Worm (Caenorhabditis elegans) whole organism, L1 larva: ENCODE data around the gene csn-5.

ENCODE experiments used
- Y116A8C.19 ChIP-seq: sonication (generic microtip); optimal IDR thresholded peaks from 2 replicates; lab custom pipeline; 2016; ENCODE audit warnings: missing compliant biosample characterization, missing genetic modification characterization, borderline replicate concordance
- ama-1 ChIP-seq: fragments of 150-350 bp; optimal IDR thresholded peaks from 2 replicates; lab custom pipeline; 2014
- blmp-1 ChIP-seq: fragments of 150-350 bp; optimal IDR thresholded peaks from 2 replicates; lab custom pipeline; 2014; ENCODE audit warnings: missing biosample characterization, missing genetic modification characterization
- ceh-90 ChIP-seq: sonication (generic microtip); optimal IDR thresholded peaks from 2 replicates; lab custom pipeline; 2016; ENCODE audit warnings: missing genetic modification characterization, missing compliant biosample characterization
- dpl-1 ChIP-seq, 3 experiments: fragments of 150-350 bp in 2 of 3; sonication (generic microtip) in 1 of 3; optimal IDR thresholded peaks; 2 replicates each; lab custom pipeline; 2014 to 2017; ENCODE audit warnings: missing biosample characterization in 3 of 3, missing genetic modification characterization in 3 of 3, missing genetic modification reagents in 3 of 3
- efl-1 ChIP-seq, 4 experiments: fragments of 150-350 bp; optimal IDR thresholded peaks in 3 of 4; peaks in 1 of 4; 1 replicate in 1 of 4; 2 replicates in 3 of 4; lab custom pipeline; 2014; ENCODE audit warnings: missing biosample characterization in 2 of 4, missing genetic modification characterization in 2 of 4, missing genetic modification reagents in 2 of 4
- efl-3 ChIP-seq: fragments of 200-800 bp; sonication (Bioruptor generic); optimal IDR thresholded peaks from 2 replicates; lab custom pipeline; 2018; ENCODE audit warnings: mild to moderate bottlenecking, missing genetic modification characterization, missing compliant biosample characterization
- elt-2 ChIP-seq: sonication (generic microtip); optimal IDR thresholded peaks from 2 replicates; lab custom pipeline; 2016; ENCODE audit warnings: missing genetic modification characterization, mild to moderate bottlenecking, inconsistent platforms, missing compliant biosample characterization, missing genetic modification reagents
- ets-5 ChIP-seq: fragments of 200-800 bp; sonication (Bioruptor generic); IDR thresholded peaks from 2 replicates; pipeline ENCODE4 v1.3.6; 2022; ENCODE audit warnings: missing genetic modification characterization, missing compliant biosample characterization
- fkh-8 ChIP-seq: sonication (generic microtip); optimal IDR thresholded peaks from 2 replicates; lab custom pipeline; 2016; ENCODE audit warnings: mild to moderate bottlenecking, missing genetic modification characterization, missing compliant biosample characterization
- fos-1 ChIP-seq: fragments of 150-350 bp; optimal IDR thresholded peaks from 2 replicates; lab custom pipeline; 2014; ENCODE audit warnings: missing biosample characterization, missing genetic modification characterization
- grh-1 ChIP-seq: fragments of 200-800 bp; sonication (Bioruptor generic); IDR thresholded peaks from 2 replicates; pipeline ENCODE4 v1.3.6; 2022; ENCODE audit warnings: missing genetic modification reagents, missing genetic modification characterization, missing compliant biosample characterization
- hlh-4 ChIP-seq: sonication (generic microtip); optimal IDR thresholded peaks from 2 replicates; lab custom pipeline; 2016; ENCODE audit warnings: mild to moderate bottlenecking, missing genetic modification characterization, missing compliant biosample characterization
- isw-1 ChIP-seq: fragments of 200-800 bp; sonication (Bioruptor generic); IDR thresholded peaks from 2 replicates; pipeline ENCODE4 v1.3.6; 2022; ENCODE audit warnings: missing genetic modification characterization, missing compliant biosample characterization
- jun-1 ChIP-seq: fragments of 150-350 bp; optimal IDR thresholded peaks from 2 replicates; lab custom pipeline; 2014; ENCODE audit warnings: missing biosample characterization, missing genetic modification reagents, missing genetic modification characterization
- lin-14 ChIP-seq: fragments of 200-800 bp; sonication (Bioruptor generic); optimal IDR thresholded peaks from 2 replicates; lab custom pipeline; 2018; ENCODE audit warnings: mild to moderate bottlenecking, missing genetic modification characterization, moderate library complexity, missing compliant biosample characterization
- lin-15B ChIP-seq: fragments of 150-350 bp; sonication (generic microtip); optimal IDR thresholded peaks from 3 replicates; lab custom pipeline; 2014; ENCODE audit warnings: missing biosample characterization, missing genetic modification characterization
- lin-35 ChIP-seq, 2 experiments: fragments of 150-350 bp; optimal IDR thresholded peaks; 2 replicates each; lab custom pipeline; 2014; ENCODE audit warnings: missing biosample characterization in 2 of 2, missing genetic modification characterization in 2 of 2, missing genetic modification reagents in 2 of 2
- mdl-1 ChIP-seq, 2 experiments: fragments of 150-350 bp; optimal IDR thresholded peaks; 2 replicates each; lab custom pipeline; 2014 to 2017; ENCODE audit warnings: missing biosample characterization in 2 of 2, missing genetic modification characterization in 2 of 2, inconsistent platforms in 1 of 2
- mef-2 ChIP-seq: fragments of 150-350 bp; optimal IDR thresholded peaks from 2 replicates; lab custom pipeline; 2014; ENCODE audit warnings: missing biosample characterization, missing genetic modification characterization
- nhr-12 ChIP-seq: sonication (generic microtip); optimal IDR thresholded peaks from 2 replicates; lab custom pipeline; 2017; ENCODE audit warnings: missing biosample characterization, missing genetic modification characterization
- nhr-19 ChIP-seq: fragments of 200-800 bp; sonication (Bioruptor generic); conservative IDR thresholded peaks from 2 replicates; pipeline ENCODE4 v1.3.6; 2022; ENCODE audit warnings: missing genetic modification characterization, missing compliant biosample characterization
- nhr-237 ChIP-seq: fragments of 150-350 bp; optimal IDR thresholded peaks from 2 replicates; lab custom pipeline; 2014; ENCODE audit warnings: missing biosample characterization, missing genetic modification characterization
- nhr-76 ChIP-seq: sonication (generic microtip); optimal IDR thresholded peaks from 2 replicates; lab custom pipeline; 2017; ENCODE audit warnings: missing biosample characterization, missing genetic modification characterization
- nhr-77 ChIP-seq: fragments of 150-350 bp; optimal IDR thresholded peaks from 2 replicates; lab custom pipeline; 2014; ENCODE audit warnings: missing biosample characterization, missing genetic modification characterization
- nhr-85 ChIP-seq: sonication (generic microtip); peaks from one replicate; lab custom pipeline; 2016; ENCODE audit warnings: missing genetic modification characterization, inconsistent platforms, missing compliant biosample characterization
- pqm-1 ChIP-seq: sonication (generic microtip); optimal IDR thresholded peaks from 3 replicates; lab custom pipeline; 2017; ENCODE audit warnings: missing biosample characterization, missing genetic modification characterization
- rnt-1 ChIP-seq: sonication (generic microtip); optimal IDR thresholded peaks from 2 replicates; lab custom pipeline; 2016; ENCODE audit warnings: mild to moderate bottlenecking, missing genetic modification characterization, moderate library complexity, missing compliant biosample characterization
- skn-1 ChIP-seq: fragments of 150-350 bp; optimal IDR thresholded peaks from 2 replicates; lab custom pipeline; 2014; ENCODE audit warnings: missing biosample characterization, missing genetic modification characterization
- snu-23 ChIP-seq: sonication (generic microtip); optimal IDR thresholded peaks from 2 replicates; lab custom pipeline; 2016; ENCODE audit warnings: missing genetic modification characterization, missing compliant biosample characterization
- sup-37 ChIP-seq: fragments of 200-800 bp; sonication (Bioruptor generic); optimal IDR thresholded peaks from 2 replicates; lab custom pipeline; 2018; ENCODE audit warnings: mild to moderate bottlenecking, missing genetic modification characterization, missing compliant biosample characterization
- swsn-7 ChIP-seq: sonication (generic microtip); optimal IDR thresholded peaks from 2 replicates; lab custom pipeline; 2016; ENCODE audit warnings: missing genetic modification characterization, missing compliant biosample characterization
- tlp-1 ChIP-seq: fragments of 150-350 bp; optimal IDR thresholded peaks from 2 replicates; lab custom pipeline; 2014; ENCODE audit warnings: missing biosample characterization, missing genetic modification characterization
- unc-62 ChIP-seq: fragments of 150-350 bp; optimal IDR thresholded peaks from 2 replicates; lab custom pipeline; 2014; ENCODE audit warnings: missing biosample characterization, missing genetic modification reagents, missing genetic modification characterization
- unc-86 ChIP-seq: sonication (generic microtip); optimal IDR thresholded peaks from 2 replicates; lab custom pipeline; 2016; ENCODE audit warnings: missing genetic modification characterization, missing compliant biosample characterization
- unc-98 ChIP-seq: fragments of 200-800 bp; sonication (Bioruptor generic); IDR thresholded peaks from 2 replicates; pipeline ENCODE4 v1.3.6; 2022; ENCODE audit warnings: missing genetic modification characterization, missing compliant biosample characterization
- xbp-1 ChIP-seq: sonication (generic microtip); optimal IDR thresholded peaks from 2 replicates; lab custom pipeline; 2016; ENCODE audit warnings: missing genetic modification characterization, missing compliant biosample characterization
- zag-1 ChIP-seq: fragments of 150-350 bp; optimal IDR thresholded peaks from 2 replicates; lab custom pipeline; 2014; ENCODE audit warnings: missing biosample characterization, missing genetic modification characterization
- zip-4 ChIP-seq: fragments of 200-800 bp; sonication (Bioruptor generic); optimal IDR thresholded peaks from 2 replicates; lab custom pipeline; 2018; ENCODE audit warnings: mild to moderate bottlenecking, missing genetic modification characterization, moderate library complexity, missing compliant biosample characterization
- ztf-11 ChIP-seq, 2 experiments: sonication (generic microtip); optimal IDR thresholded peaks; 2 replicates each; lab custom pipeline; 2016 to 2017; ENCODE audit warnings: missing genetic modification characterization in 2 of 2, missing biosample characterization in 1 of 2, missing compliant biosample characterization in 1 of 2

csn-5 gene

ce11 chrIV:5658225-5658624, 8.9 kb downstream of the csn-5 start (continued):
- TF ChIP-seq unc-98 = no peak
- TF ChIP-seq snu-23 (GFP tag; lab: Kevin White, UChicago) = no peak
- no peak for TF ChIP-seq ama-1 (lab: Kevin White, UChicago)
- TF ChIP-seq, all 84 proteins: peak for 11

- no peak for TF ChIP-seq tlp-1 (tag; lab: Kevin White, UChicago)
- peak; percentile 57 for TF ChIP-seq elt-2 (tag; lab: Kevin White, UChicago)
- TF ChIP-seq mdl-1 (tag; optimal IDR thresholded peaks at IDR 0.05; lab: Kevin White, UChicago) = peak in 1 of 2 experiments; percentile 3
Observed at ce11 chrIV:5658897-5659296, 9.6 kb downstream of the csn-5 start.

- TF ChIP-seq lin-35 (GFP tag; optimal IDR thresholded peaks at IDR 0.05; lab: Kevin White, UChicago) = peak in 1 of 2 experiments; percentile 24
- no peak for TF ChIP-seq blmp-1 (tag; lab: Kevin White, UChicago)
- TF ChIP-seq zag-1 (tag; lab: Kevin White, UChicago) = no peak
- peak; percentile 12 for TF ChIP-seq lin-14 (GFP tag; lab: Kevin White, UChicago)
- TF ChIP-seq xbp-1 (tag; lab: Kevin White, UChicago) = no peak
- TF ChIP-seq grh-1 (GFP tag; lab: Robert Waterston, UW) = no peak
- TF ChIP-seq ets-5 (GFP tag; lab: Robert Waterston, UW) = no peak
- peak; percentile 58 for TF ChIP-seq elt-2 (tag; lab: Kevin White, UChicago)
- no peak for TF ChIP-seq jun-1 (tag; lab: Kevin White, UChicago)
- TF ChIP-seq pqm-1 = no peak
- TF ChIP-seq fkh-8 = no peak
- TF ChIP-seq sup-37 (GFP tag; lab: Kevin White, UChicago) = no peak
- TF ChIP-seq unc-86 (tag; lab: Kevin White, UChicago) = no peak
- TF ChIP-seq mef-2 (tag; lab: Kevin White, UChicago) = no peak
- no peak for TF ChIP-seq ceh-90 (tag; lab: Kevin White, UChicago)
- no peak for TF ChIP-seq nhr-76 (tag; lab: Kevin White, UChicago)
Observed at ce11 chrIV:5659461-5659860, 10.1 kb downstream of the csn-5 start.

ce11 chrIV:5660239-5660638, 10.9 kb downstream of the csn-5 start, which contains the start of gene skn-1:
skn-1 (minus strand) TSS chrIV:5660384.
- TF ChIP-seq lin-15B (no peak), efl-1 (optimal IDR thresholded peaks at IDR 0.05; lab: Kevin White, UChicago) (no peak), efl-1 (GFP tag; optimal IDR thresholded peaks at IDR 0.05 in 1 of 2; lab: Kevin White, UChicago) (peak in 1 of 2 experiments; percentile 88)
- TF ChIP-seq, all 84 proteins: peak for 1

- TF ChIP-seq efl-1 (optimal IDR thresholded peaks at IDR 0.05; lab: Kevin White, UChicago) (no peak), efl-1 (GFP tag; optimal IDR thresholded peaks at IDR 0.05 in 1 of 2; lab: Kevin White, UChicago) (peak in 1 of 2 experiments; percentile 17), unc-86 (tag; lab: Kevin White, UChicago) (no peak)
Observed at ce11 chrIV:5662073-5662472, 12.7 kb downstream of the csn-5 start.

- TF ChIP-seq rnt-1 (tag; lab: Kevin White, UChicago) = no peak
- no peak for TF ChIP-seq fos-1
- peak; percentile 13 for TF ChIP-seq nhr-85
Observed at ce11 chrIV:5662886-5663285, 13.6 kb downstream of the csn-5 start.

- no peak for TF ChIP-seq swsn-7 (tag; lab: Kevin White, UChicago)
- no peak for TF ChIP-seq dpl-1 (GFP tag; optimal IDR thresholded peaks at IDR 0.05; lab: Kevin White, UChicago)
- TF ChIP-seq nhr-237 = no peak
- no peak for TF ChIP-seq tlp-1 (tag; lab: Kevin White, UChicago)
- TF ChIP-seq skn-1 (tag; lab: Kevin White, UChicago) = no peak
- no peak for TF ChIP-seq nhr-12
- no peak for TF ChIP-seq zip-4
- no peak for TF ChIP-seq jun-1 (tag; lab: Kevin White, UChicago)
- no peak for TF ChIP-seq Y116A8C.19 (tag; lab: Kevin White, UChicago)
- no peak for TF ChIP-seq isw-1 (GFP tag; lab: Robert Waterston, UW)
- no peak for TF ChIP-seq efl-3 (GFP tag; lab: Kevin White, UChicago)
- no peak for TF ChIP-seq ztf-11 (tag; optimal IDR thresholded peaks at IDR 0.05; lab: Kevin White, UChicago)
- no peak for TF ChIP-seq fkh-8
- peak; percentile 1 for TF ChIP-seq lin-14 (GFP tag; lab: Kevin White, UChicago)
- no peak for TF ChIP-seq nhr-19 (GFP tag; lab: Robert Waterston, UW)
- no peak for TF ChIP-seq hlh-4
- no peak for TF ChIP-seq fos-1
- no peak for TF ChIP-seq nhr-77 (tag; lab: Kevin White, UChicago)
- no peak for TF ChIP-seq unc-62 (GFP tag; lab: Kevin White, UChicago)
- TF ChIP-seq blmp-1 (tag; lab: Kevin White, UChicago) = peak; percentile 19
Observed at ce11 chrIV:5664375-5665004, 15.2 kb downstream of the csn-5 start, which contains the start of gene bec-1. bec-1 (minus strand) TSS chrIV:5664425.
